Worm (Caenorhabditis elegans) whole organism, L1 larva: ENCODE measurements around the gene dgk-5.

ENCODE experiments used
- C16A3.4 ChIP-seq: fragments of 150-350 bp; optimal IDR thresholded peaks from 2 replicates; lab custom pipeline; 2014; ENCODE audit warnings: missing biosample characterization, missing genetic modification characterization
- aha-1 ChIP-seq: fragments of 150-350 bp; optimal IDR thresholded peaks from 2 replicates; lab custom pipeline; 2014; ENCODE audit warnings: missing biosample characterization, missing genetic modification characterization
- blmp-1 ChIP-seq: fragments of 150-350 bp; optimal IDR thresholded peaks from 2 replicates; lab custom pipeline; 2014; ENCODE audit warnings: missing biosample characterization, missing genetic modification characterization
- ceh-63 ChIP-seq: fragments of 200-800 bp; sonication (Bioruptor generic); optimal IDR thresholded peaks from 2 replicates; lab custom pipeline; 2018; ENCODE audit warnings: mild to moderate bottlenecking, missing genetic modification characterization, missing compliant biosample characterization
- ceh-90 ChIP-seq: sonication (generic microtip); optimal IDR thresholded peaks from 2 replicates; lab custom pipeline; 2016; ENCODE audit warnings: missing genetic modification characterization, missing compliant biosample characterization
- ces-1 ChIP-seq: fragments of 150-350 bp; optimal IDR thresholded peaks from 2 replicates; lab custom pipeline; 2014; ENCODE audit warnings: missing biosample characterization, missing genetic modification reagents, missing genetic modification characterization
- dpl-1 ChIP-seq, 3 experiments: fragments of 150-350 bp in 2 of 3; sonication (generic microtip) in 1 of 3; optimal IDR thresholded peaks; 2 replicates each; lab custom pipeline; 2014 to 2017; ENCODE audit warnings: missing biosample characterization in 3 of 3, missing genetic modification characterization in 3 of 3, missing genetic modification reagents in 3 of 3
- dsc-1 ChIP-seq: sonication (generic microtip); optimal IDR thresholded peaks from 2 replicates; lab custom pipeline; 2016; ENCODE audit warnings: mild to moderate bottlenecking, missing genetic modification characterization, missing compliant biosample characterization
- efl-1 ChIP-seq, 4 experiments: fragments of 150-350 bp; optimal IDR thresholded peaks in 3 of 4; peaks in 1 of 4; 1 replicate in 1 of 4; 2 replicates in 3 of 4; lab custom pipeline; 2014; ENCODE audit warnings: missing biosample characterization in 2 of 4, missing genetic modification characterization in 2 of 4, missing genetic modification reagents in 2 of 4
- elt-2 ChIP-seq: sonication (generic microtip); optimal IDR thresholded peaks from 2 replicates; lab custom pipeline; 2016; ENCODE audit warnings: missing genetic modification characterization, mild to moderate bottlenecking, inconsistent platforms, missing compliant biosample characterization, missing genetic modification reagents
- fos-1 ChIP-seq: fragments of 150-350 bp; optimal IDR thresholded peaks from 2 replicates; lab custom pipeline; 2014; ENCODE audit warnings: missing biosample characterization, missing genetic modification characterization
- hlh-4 ChIP-seq: sonication (generic microtip); optimal IDR thresholded peaks from 2 replicates; lab custom pipeline; 2016; ENCODE audit warnings: mild to moderate bottlenecking, missing genetic modification characterization, missing compliant biosample characterization
- irx-1 ChIP-seq: sonication (generic microtip); optimal IDR thresholded peaks from 2 replicates; lab custom pipeline; 2016; ENCODE audit warnings: missing genetic modification characterization, missing compliant biosample characterization
- jun-1 ChIP-seq: fragments of 150-350 bp; optimal IDR thresholded peaks from 2 replicates; lab custom pipeline; 2014; ENCODE audit warnings: missing biosample characterization, missing genetic modification reagents, missing genetic modification characterization
- lin-35 ChIP-seq, 2 experiments: fragments of 150-350 bp; optimal IDR thresholded peaks; 2 replicates each; lab custom pipeline; 2014; ENCODE audit warnings: missing biosample characterization in 2 of 2, missing genetic modification characterization in 2 of 2, missing genetic modification reagents in 2 of 2
- lsy-2 ChIP-seq, 2 experiments: fragments of 150-350 bp; optimal IDR thresholded peaks; 2 replicates each; lab custom pipeline; 2014; ENCODE audit warnings: missing biosample characterization in 2 of 2, missing genetic modification characterization in 2 of 2
- mab-9 ChIP-seq: fragments of 200-800 bp; sonication (Bioruptor generic); IDR thresholded peaks from 2 replicates; pipeline ENCODE4 v1.3.6; 2022; ENCODE audit warnings: missing genetic modification reagents, missing genetic modification characterization, missing compliant biosample characterization
- mdl-1 ChIP-seq, 2 experiments: fragments of 150-350 bp; optimal IDR thresholded peaks; 2 replicates each; lab custom pipeline; 2014 to 2017; ENCODE audit warnings: missing biosample characterization in 2 of 2, missing genetic modification characterization in 2 of 2, inconsistent platforms in 1 of 2
- mef-2 ChIP-seq: fragments of 150-350 bp; optimal IDR thresholded peaks from 2 replicates; lab custom pipeline; 2014; ENCODE audit warnings: missing biosample characterization, missing genetic modification characterization
- nhr-11 ChIP-seq: fragments of 150-350 bp; optimal IDR thresholded peaks from 2 replicates; lab custom pipeline; 2014; ENCODE audit warnings: missing biosample characterization, missing genetic modification characterization
- nhr-12 ChIP-seq: sonication (generic microtip); optimal IDR thresholded peaks from 2 replicates; lab custom pipeline; 2017; ENCODE audit warnings: missing biosample characterization, missing genetic modification characterization
- nhr-47 ChIP-seq: sonication (generic microtip); optimal IDR thresholded peaks from 2 replicates; lab custom pipeline; 2016; ENCODE audit warnings: mild to moderate bottlenecking, missing genetic modification characterization, moderate library complexity, missing compliant biosample characterization
- nhr-76 ChIP-seq: sonication (generic microtip); optimal IDR thresholded peaks from 2 replicates; lab custom pipeline; 2017; ENCODE audit warnings: missing biosample characterization, missing genetic modification characterization
- nhr-77 ChIP-seq: fragments of 150-350 bp; optimal IDR thresholded peaks from 2 replicates; lab custom pipeline; 2014; ENCODE audit warnings: missing biosample characterization, missing genetic modification characterization
- nhr-84 ChIP-seq: sonication (generic microtip); optimal IDR thresholded peaks from 2 replicates; lab custom pipeline; 2017; ENCODE audit warnings: missing biosample characterization, missing genetic modification characterization
- nhr-85 ChIP-seq: sonication (generic microtip); peaks from one replicate; lab custom pipeline; 2016; ENCODE audit warnings: missing genetic modification characterization, inconsistent platforms, missing compliant biosample characterization
- pag-3 ChIP-seq: sonication (generic microtip); optimal IDR thresholded peaks from 2 replicates; lab custom pipeline; 2017; ENCODE audit warnings: missing genetic modification characterization, mild to moderate bottlenecking, missing compliant biosample characterization, antibody characterized with exemption, borderline replicate concordance; ENCODE audit not compliant: insufficient read depth
- pax-3 ChIP-seq: fragments of 200-800 bp; sonication (Bioruptor generic); optimal IDR thresholded peaks from 2 replicates; lab custom pipeline; 2018; ENCODE audit warnings: mild to moderate bottlenecking, missing genetic modification characterization, moderate library complexity, missing compliant biosample characterization
- pqm-1 ChIP-seq: sonication (generic microtip); optimal IDR thresholded peaks from 3 replicates; lab custom pipeline; 2017; ENCODE audit warnings: missing biosample characterization, missing genetic modification characterization
- rnt-1 ChIP-seq: sonication (generic microtip); optimal IDR thresholded peaks from 2 replicates; lab custom pipeline; 2016; ENCODE audit warnings: mild to moderate bottlenecking, missing genetic modification characterization, moderate library complexity, missing compliant biosample characterization
- snpc-4 ChIP-seq: fragments of 150-350 bp; optimal IDR thresholded peaks from 2 replicates; lab custom pipeline; 2014; ENCODE audit warnings: missing biosample characterization, missing genetic modification characterization
- snu-23 ChIP-seq: sonication (generic microtip); optimal IDR thresholded peaks from 2 replicates; lab custom pipeline; 2016; ENCODE audit warnings: missing genetic modification characterization, missing compliant biosample characterization
- sox-4 ChIP-seq: sonication (generic microtip); optimal IDR thresholded peaks from 2 replicates; lab custom pipeline; 2016; ENCODE audit warnings: missing genetic modification characterization, missing compliant biosample characterization
- sptf-1 ChIP-seq: fragments of 150-350 bp; optimal IDR thresholded peaks from 2 replicates; lab custom pipeline; 2014; ENCODE audit warnings: missing biosample characterization, missing genetic modification characterization
- swsn-7 ChIP-seq: sonication (generic microtip); optimal IDR thresholded peaks from 2 replicates; lab custom pipeline; 2016; ENCODE audit warnings: missing genetic modification characterization, missing compliant biosample characterization
- tlp-1 ChIP-seq: fragments of 150-350 bp; optimal IDR thresholded peaks from 2 replicates; lab custom pipeline; 2014; ENCODE audit warnings: missing biosample characterization, missing genetic modification characterization
- unc-130 ChIP-seq: fragments of 150-350 bp; optimal IDR thresholded peaks from 2 replicates; lab custom pipeline; 2017; ENCODE audit warnings: missing biosample characterization, missing genetic modification characterization, inconsistent platforms
- unc-86 ChIP-seq: sonication (generic microtip); optimal IDR thresholded peaks from 2 replicates; lab custom pipeline; 2016; ENCODE audit warnings: missing genetic modification characterization, missing compliant biosample characterization
- unc-98 ChIP-seq: fragments of 200-800 bp; sonication (Bioruptor generic); IDR thresholded peaks from 2 replicates; pipeline ENCODE4 v1.3.6; 2022; ENCODE audit warnings: missing genetic modification characterization, missing compliant biosample characterization
- zip-4 ChIP-seq: fragments of 200-800 bp; sonication (Bioruptor generic); optimal IDR thresholded peaks from 2 replicates; lab custom pipeline; 2018; ENCODE audit warnings: mild to moderate bottlenecking, missing genetic modification characterization, moderate library complexity, missing compliant biosample characterization
- ztf-11 ChIP-seq, 2 experiments: sonication (generic microtip); optimal IDR thresholded peaks; 2 replicates each; lab custom pipeline; 2016 to 2017; ENCODE audit warnings: missing genetic modification characterization in 2 of 2, missing biosample characterization in 1 of 2, missing compliant biosample characterization in 1 of 2
- ztf-4 ChIP-seq: fragments of 150-350 bp; optimal IDR thresholded peaks from 2 replicates; lab custom pipeline; 2014; ENCODE audit warnings: missing biosample characterization, missing genetic modification characterization

dgk-5 gene

DNA sequence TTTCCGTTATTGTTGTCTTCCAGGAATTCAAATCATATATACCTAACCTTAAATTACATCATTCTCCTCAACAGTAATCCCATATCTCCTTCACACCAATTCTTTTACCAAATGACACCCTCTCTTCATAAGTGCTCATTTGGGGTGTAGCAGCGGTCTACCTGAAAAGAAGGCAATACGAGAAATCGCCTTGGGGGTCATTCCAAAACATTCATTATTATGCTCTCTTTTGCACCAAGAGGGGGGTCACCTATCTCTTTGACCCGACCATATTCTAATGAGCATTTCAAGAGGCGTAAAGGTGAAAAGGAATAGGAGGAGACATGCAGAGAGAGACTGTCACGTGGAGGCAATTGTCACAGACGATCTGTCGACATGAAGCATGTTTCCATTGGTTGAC lies 34.0 kb downstream of the dgk-5 start:
- peak in 1 of 2 experiments; percentile 0 for TF ChIP-seq ztf-11 (tag; optimal IDR thresholded peaks at IDR 0.05; lab: Kevin White, UChicago)
- TF ChIP-seq mab-9, result no peak
- TF ChIP-seq, all 84 proteins: peak for 1

- TF ChIP-seq unc-98 (GFP tag; lab: Robert Waterston, UW) (no peak), mdl-1 (tag; optimal IDR thresholded peaks at IDR 0.05; lab: Kevin White, UChicago) (no peak), tlp-1 (tag; lab: Kevin White, UChicago) (no peak), rnt-1 (tag; lab: Kevin White, UChicago) (no peak), ztf-4 (tag; lab: Kevin White, UChicago) (no peak), unc-86 (no peak), dpl-1 (GFP tag; optimal IDR thresholded peaks at IDR 0.05; lab: Kevin White, UChicago) (no peak), jun-1 (tag; lab: Kevin White, UChicago) (no peak), efl-1 (optimal IDR thresholded peaks at IDR 0.05; lab: Kevin White, UChicago) (no peak), efl-1 (GFP tag; optimal IDR thresholded peaks at IDR 0.05 in 1 of 2; lab: Kevin White, UChicago) (no peak), nhr-84 (tag; lab: Kevin White, UChicago) (no peak), hlh-4 (tag; lab: Kevin White, UChicago) (no peak), ces-1 (GFP tag; lab: Kevin White, UChicago) (no peak)
- TF ChIP-seq, all 84 proteins: peak for 0
Measured at ce11 chrII:6425993-6426392, 44.9 kb downstream of the dgk-5 start, which contains the start of gene col-75. TSS of gene col-75 (plus strand) at chrII:6426293.

DNA sequence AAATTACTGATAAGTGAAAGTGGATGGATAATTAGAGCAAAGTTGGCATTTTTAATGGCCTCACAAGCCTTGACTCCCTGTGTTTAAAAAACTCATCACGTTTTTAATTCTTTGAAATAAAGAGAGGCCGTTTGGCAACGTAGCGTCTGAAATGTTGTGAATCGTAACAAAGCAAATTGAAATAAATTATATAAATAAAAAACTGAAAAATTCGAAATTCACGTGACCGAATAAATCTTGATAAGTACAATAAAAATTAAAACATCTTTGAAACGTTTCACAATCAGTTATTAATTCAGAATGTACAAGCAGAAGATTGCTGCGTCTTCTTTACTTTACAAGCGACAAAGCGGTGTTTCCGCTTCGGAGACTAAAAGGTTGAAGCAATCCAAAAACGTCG lies 48.1 kb downstream of the dgk-5 start, which contains the start of gene K03H9.3:
Gene K03H9.3, plus strand, starts transcription at position 301 of the 400 bp plus-strand sequence.
- TF ChIP-seq pax-3 (no peak), pag-3 (tag; lab: Kevin White, UChicago) (no peak), nhr-11 (tag; lab: Kevin White, UChicago) (no peak), unc-130 (tag; lab: Kevin White, UChicago) (no peak), nhr-47 (tag; lab: Kevin White, UChicago) (no peak), dsc-1 (no peak), mdl-1 (tag; optimal IDR thresholded peaks at IDR 0.05; lab: Kevin White, UChicago) (no peak), jun-1 (tag; lab: Kevin White, UChicago) (no peak), C16A3.4 (tag; lab: Kevin White, UChicago) (no peak), lin-35 (GFP tag; optimal IDR thresholded peaks at IDR 0.05; lab: Kevin White, UChicago) (no peak), nhr-84 (tag; lab: Kevin White, UChicago) (no peak), lsy-2 (tag; optimal IDR thresholded peaks at IDR 0.05; lab: Kevin White, UChicago) (no peak), nhr-85 (tag; lab: Kevin White, UChicago) (no peak)

DNA sequence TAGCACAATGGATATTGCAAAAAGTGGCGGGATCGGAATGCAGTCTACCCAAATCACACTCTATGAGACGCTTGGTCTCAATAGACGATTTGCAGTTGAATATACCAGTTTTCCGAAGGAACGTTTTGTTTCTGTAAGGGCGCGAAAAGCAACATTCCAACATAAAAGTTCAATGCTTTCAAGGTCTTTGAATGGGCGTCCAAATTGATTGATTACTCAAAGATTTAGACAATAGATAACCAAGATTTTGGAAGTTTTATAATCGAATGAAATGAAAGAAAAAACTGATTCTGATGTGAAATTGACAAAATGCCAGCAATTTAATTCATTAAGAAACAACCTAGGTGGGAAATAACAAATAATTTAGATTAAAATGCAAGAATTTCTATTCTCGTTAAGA lies 51.7 kb downstream of the dgk-5 start:
- TF ChIP-seq nhr-84 (tag; lab: Kevin White, UChicago) (no peak), pqm-1 (tag; lab: Kevin White, UChicago) (no peak), nhr-12 (tag; lab: Kevin White, UChicago) (no peak), sptf-1 (tag; lab: Kevin White, UChicago) (no peak), ceh-63 (GFP tag; lab: Kevin White, UChicago) (no peak), elt-2 (tag; lab: Kevin White, UChicago) (no peak), hlh-4 (tag; lab: Kevin White, UChicago) (no peak), lin-35 (GFP tag; optimal IDR thresholded peaks at IDR 0.05; lab: Kevin White, UChicago) (no peak), tlp-1 (tag; lab: Kevin White, UChicago) (no peak)

DNA sequence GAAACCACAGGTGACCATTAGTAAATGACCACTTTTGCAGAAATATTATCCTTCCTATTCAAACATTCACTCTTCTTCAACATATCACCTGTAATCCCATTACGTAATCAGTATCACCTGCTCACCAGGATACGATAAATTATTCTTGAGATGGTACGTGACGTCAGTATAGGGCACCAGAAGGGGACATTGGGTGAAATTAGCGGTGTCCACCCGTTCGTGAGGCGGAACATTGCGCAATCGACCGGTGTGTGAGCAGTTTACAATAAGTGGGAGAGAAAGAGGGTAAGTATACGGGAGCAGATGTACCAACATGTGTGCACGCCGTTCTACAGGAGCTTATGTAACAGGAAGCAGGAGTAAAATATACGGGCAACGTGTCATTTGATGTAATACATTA lies 52.9 kb downstream of the dgk-5 start:
- TF ChIP-seq nhr-12 (tag; lab: Kevin White, UChicago) (no peak), blmp-1 (tag; lab: Kevin White, UChicago) (no peak), ztf-11 (tag; optimal IDR thresholded peaks at IDR 0.05; lab: Kevin White, UChicago) (no peak), snu-23 (GFP tag; lab: Kevin White, UChicago) (no peak), fos-1 (tag; lab: Kevin White, UChicago) (no peak), ceh-63 (GFP tag; lab: Kevin White, UChicago) (no peak), swsn-7 (tag; lab: Kevin White, UChicago) (no peak), ces-1 (GFP tag; lab: Kevin White, UChicago) (no peak), nhr-77 (tag; lab: Kevin White, UChicago) (no peak), irx-1 (tag; lab: Kevin White, UChicago) (no peak), mdl-1 (tag; optimal IDR thresholded peaks at IDR 0.05; lab: Kevin White, UChicago) (no peak), sox-4 (no peak), aha-1 (tag; lab: Kevin White, UChicago) (no peak), zip-4 (GFP tag; lab: Kevin White, UChicago) (no peak), snpc-4 (tag; lab: Kevin White, UChicago) (no peak), mef-2 (tag; lab: Kevin White, UChicago) (no peak), nhr-84 (tag; lab: Kevin White, UChicago) (no peak), C16A3.4 (tag; lab: Kevin White, UChicago) (no peak), ceh-90 (tag; lab: Kevin White, UChicago) (no peak), nhr-76 (tag; lab: Kevin White, UChicago) (no peak)
